Fruit fly (Drosophila melanogaster): ENCODE results near the gene CG42526.

The CG42526 gene

DNA sequence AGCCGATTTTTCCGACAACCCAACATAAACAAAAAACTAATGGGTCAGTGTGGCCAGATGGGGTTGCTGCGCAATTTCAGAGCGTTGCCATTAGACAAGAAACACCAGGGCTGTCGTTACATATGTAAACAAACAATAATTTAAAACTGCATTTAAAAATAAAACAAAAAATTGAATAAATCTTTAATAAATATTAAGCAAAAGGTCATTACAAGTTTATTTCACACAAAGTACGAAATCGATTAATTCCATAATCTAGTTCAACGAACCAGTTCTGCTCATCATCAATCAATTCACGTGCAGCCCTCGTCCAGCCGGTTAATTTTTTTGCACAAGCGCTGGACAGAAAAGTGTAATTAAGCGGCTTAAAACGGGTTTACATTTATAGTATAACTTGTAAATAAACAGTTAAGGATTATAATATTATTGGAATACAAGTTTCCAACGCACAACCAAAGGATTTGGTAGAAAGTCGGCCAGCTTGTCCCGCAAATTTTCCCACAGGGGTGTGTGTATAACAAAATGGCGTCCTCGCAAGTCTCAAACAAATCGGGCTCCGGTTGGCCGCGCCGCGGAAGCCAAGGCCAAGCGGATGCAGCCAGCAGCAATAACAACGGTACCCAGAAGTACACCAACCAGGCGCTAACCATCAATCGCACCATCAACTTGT lies 24.3 kb downstream of the CG42526 start, which contains the start of the genes CG4022 and Cpsf5 (continued):
- peak; percentile 90 for TF ChIP-seq CG17186 (GFP tag; optimal IDR thresholded peaks at IDR 0.05)
- TF ChIP-seq CG18476 (GFP tag; optimal IDR thresholded peaks at IDR 0.05), result peak; percentile 68
- TF ChIP-seq CG8944 (GFP tag; optimal IDR thresholded peaks at IDR 0.05), result peak; percentile 3
- TF ChIP-seq wdn (GFP tag; IDR thresholded peaks at IDR 0.05), result peak; percentile 55; the same call in 1 of the 2 replicates
- peak; percentile 85 for TF ChIP-seq CG15696 (tag; optimal IDR thresholded peaks at IDR 0.05)
- TF ChIP-seq CG12942 (GFP tag; optimal IDR thresholded peaks at IDR 0.05), result peak; percentile 73
- TF ChIP-seq Blimp-1 (GFP tag; optimal IDR thresholded peaks at IDR 0.05), result peak; percentile 79
- peak; percentile 87 for TF ChIP-seq NfI (GFP tag; optimal IDR thresholded peaks at IDR 0.05)
- peak; percentile 74 for TF ChIP-seq cas (GFP tag; IDR thresholded peaks at IDR 0.05)
- no peak for TF ChIP-seq z (GFP tag; IDR thresholded peaks at IDR 0.05)
- peak; percentile 23 for TF ChIP-seq gro (GFP tag; optimal IDR thresholded peaks at IDR 0.05)
- TF ChIP-seq br (optimal IDR thresholded peaks at IDR 0.05), result no peak
- TF ChIP-seq CG3847 (GFP tag; IDR thresholded peaks at IDR 0.05), result peak; percentile 88
- TF ChIP-seq wor (GFP tag; IDR thresholded peaks at IDR 0.05), result peak; percentile 65
- peak; percentile 72 for TF ChIP-seq zfh2 (GFP tag; optimal IDR thresholded peaks at IDR 0.05)
- TF ChIP-seq CG6272 (GFP tag; IDR thresholded peaks at IDR 0.05), result peak; percentile 66
- peak; percentile 86 for TF ChIP-seq CG15601 (tag; optimal IDR thresholded peaks at IDR 0.05)
- peak; percentile 63 for TF ChIP-seq CG17568 (GFP tag; optimal IDR thresholded peaks at IDR 0.05)
- peak; percentile 69 for TF ChIP-seq nerfin-1 (tag; optimal IDR thresholded peaks at IDR 0.05)
- TF ChIP-seq slp2 (GFP tag; optimal IDR thresholded peaks at IDR 0.05), result peak; percentile 46
- peak; percentile 69 for TF ChIP-seq HHEX (GFP tag; optimal IDR thresholded peaks at IDR 0.05)
- peak; percentile 36 for TF ChIP-seq CG8281 (tag; optimal IDR thresholded peaks at IDR 0.05)
- peak in 1 of 2 experiments; percentile 36 for TF ChIP-seq Eip74EF (GFP tag; optimal IDR thresholded peaks at IDR 0.05)
- peak; percentile 58 for TF ChIP-seq cwo (GFP tag; optimal IDR thresholded peaks at IDR 0.05)
- peak; percentile 85 for TF ChIP-seq Chrac-16 (GFP tag; optimal IDR thresholded peaks at IDR 0.05)
- peak; percentile 68 for TF ChIP-seq CG14667 (GFP tag; IDR thresholded peaks at IDR 0.05)
- peak; percentile 50 for TF ChIP-seq CG9609 (GFP tag; optimal IDR thresholded peaks at IDR 0.05)
- peak; percentile 50 for TF ChIP-seq Dll (GFP tag; IDR thresholded peaks at IDR 0.05; ENCODE audit: partially characterized antibody)
- peak; percentile 91 for TF ChIP-seq CG32532 (GFP tag; IDR thresholded peaks at IDR 0.05)
- TF ChIP-seq Ravus (GFP tag; IDR thresholded peaks at IDR 0.05), result peak; percentile 25; the same call in 1 of the 2 replicates
- peak; percentile 57 for TF ChIP-seq CG31224 (GFP tag; IDR thresholded peaks at IDR 0.05)
- TF ChIP-seq luna (GFP tag; optimal IDR thresholded peaks at IDR 0.05), result no peak
- no peak for TF ChIP-seq CG12236 (GFP tag; optimal IDR thresholded peaks at IDR 0.05)
- peak; percentile 84 for TF ChIP-seq gsb-n (tag; optimal IDR thresholded peaks at IDR 0.05)
- TF ChIP-seq zen (tag; optimal IDR thresholded peaks at IDR 0.05), result peak; percentile 86
- peak; percentile 78 for TF ChIP-seq gcm (GFP tag; optimal IDR thresholded peaks at IDR 0.05)
- peak; percentile 91 for TF ChIP-seq CG12659 (GFP tag; optimal IDR thresholded peaks at IDR 0.05)
- peak; percentile 88 for TF ChIP-seq CG15269 (tag; optimal IDR thresholded peaks at IDR 0.05)
- TF ChIP-seq Dek (tag; optimal IDR thresholded peaks at IDR 0.05), result peak; percentile 83
- TF ChIP-seq CG8089 (GFP tag; optimal IDR thresholded peaks at IDR 0.05), result peak; percentile 20
- no peak for TF ChIP-seq Neu2 (GFP tag; optimal IDR thresholded peaks at IDR 0.05; ENCODE audit: borderline replicate concordance)
- TF ChIP-seq CG17385 (GFP tag; optimal IDR thresholded peaks at IDR 0.05), result peak; percentile 81
- TF ChIP-seq CG1529 (GFP tag; optimal IDR thresholded peaks at IDR 0.05), result peak; percentile 76
- peak; percentile 67 for TF ChIP-seq Bdp1 (GFP tag; optimal IDR thresholded peaks at IDR 0.05)
- peak; percentile 86 for TF ChIP-seq Max (GFP tag; optimal IDR thresholded peaks at IDR 0.05)
- TF ChIP-seq nerfin-2 (GFP tag; IDR thresholded peaks at IDR 0.05; ENCODE audit: partially characterized antibody), result no peak
- TF ChIP-seq CG13775 (GFP tag; optimal IDR thresholded peaks at IDR 0.05), result peak; percentile 87
- TF ChIP-seq en (GFP tag; optimal IDR thresholded peaks at IDR 0.05), result no peak
- TF ChIP-seq chif (GFP tag; optimal IDR thresholded peaks at IDR 0.05), result peak; percentile 63 to 70
